Fruit fly (Drosophila melanogaster) whole organism, wandering third instar larva: ENCODE data around the gene Ak1.
A peak's percentile ranks its signal among the peaks of the same experiment; 100 is the strongest.

Experiments
- CG32264 ChIP-seq: fragments of 200-800 bp; sonication (Bioruptor generic); optimal IDR thresholded peaks from 2 replicates; lab custom pipeline; 2016; ENCODE audit warnings: missing biosample characterization, missing genetic modification characterization
- CG9705 ChIP-seq: fragments of 200-800 bp; sonication (Bioruptor generic); optimal IDR thresholded peaks from 2 replicates; lab custom pipeline; 2018; ENCODE audit warnings: missing biosample characterization, mild to moderate bottlenecking, missing genetic modification characterization
- CrebA ChIP-seq: fragments of 200-800 bp; sonication (Bioruptor generic); optimal IDR thresholded peaks from 2 replicates; lab custom pipeline; 2016; ENCODE audit warnings: missing biosample characterization, mild to moderate bottlenecking, missing genetic modification characterization, borderline replicate concordance
- Dfd ChIP-seq: fragments of >200 bp; optimal IDR thresholded peaks from 2 replicates; lab custom pipeline; 2017; ENCODE audit warnings: missing biosample characterization, missing genetic modification characterization
- Dif ChIP-seq: fragments of 200-275, 200-300 bp; sonication (Bioruptor generic); optimal IDR thresholded peaks from 2 replicates; lab custom pipeline; 2018; ENCODE audit warnings: missing biosample characterization, missing genetic modification characterization; ENCODE audit not compliant: partially characterized antibody
- Hnf4 ChIP-seq: fragments of 200-800 bp; sonication (Bioruptor generic); optimal IDR thresholded peaks from 2 replicates; lab custom pipeline; 2016; ENCODE audit warnings: missing biosample characterization, mild to moderate bottlenecking, missing genetic modification characterization
- Hr78 ChIP-seq: fragments of >200 bp; optimal IDR thresholded peaks from 2 replicates; lab custom pipeline; 2017; ENCODE audit warnings: missing biosample characterization, missing genetic modification characterization
- Hr83 ChIP-seq: fragments of 200-300 bp; sonication (Bioruptor generic); optimal IDR thresholded peaks from 2 replicates; lab custom pipeline; 2016; ENCODE audit warnings: missing biosample characterization, mild to moderate bottlenecking, missing genetic modification characterization, moderate library complexity; ENCODE audit not compliant: poor library complexity, severe bottlenecking
- Jra ChIP-seq: sonication (Bioruptor generic); optimal IDR thresholded peaks from 2 replicates; lab custom pipeline; 2016; ENCODE audit warnings: missing biosample characterization, missing genetic modification characterization
- Mio ChIP-seq: sonication (Bioruptor generic); optimal IDR thresholded peaks from 2 replicates; lab custom pipeline; 2016; ENCODE audit warnings: missing biosample characterization, missing genetic modification characterization
- Myc ChIP-seq: fragments of >200 bp; optimal IDR thresholded peaks from 2 replicates; lab custom pipeline; 2017
- N ChIP-seq: fragments of >200 bp; optimal IDR thresholded peaks from 2 replicates; lab custom pipeline; 2018; ENCODE audit warnings: missing biosample characterization, missing external identifiers, missing genetic modification characterization
- OdsH ChIP-seq: fragments of 200-800 bp; sonication (Bioruptor generic); optimal IDR thresholded peaks from 2 replicates; lab custom pipeline; 2016; ENCODE audit warnings: missing biosample characterization, mild to moderate bottlenecking, missing genetic modification characterization
- Rel ChIP-seq, 2 experiments: fragments of 200-800 bp; sonication (Bioruptor generic) in 1 of 2; optimal IDR thresholded peaks; 2 replicates in 1 of 2; 3 replicates in 1 of 2; lab custom pipeline; 2016 to 2019; ENCODE audit warnings: mild to moderate bottlenecking in 2 of 2, missing biosample characterization in 2 of 2, missing genetic modification characterization in 2 of 2, moderate library complexity in 1 of 2
- Vsx2 ChIP-seq: fragments of 200-300, 225-300 bp; sonication (Bioruptor generic); optimal IDR thresholded peaks from 2 replicates; lab custom pipeline; 2018; ENCODE audit warnings: missing biosample characterization, missing genetic modification characterization; ENCODE audit not compliant: partially characterized antibody
- br ChIP-seq: fragments of 200-800 bp; sonication (Bioruptor generic); optimal IDR thresholded peaks from 2 replicates; lab custom pipeline; 2016; ENCODE audit warnings: missing biosample characterization, missing genetic modification characterization
- brk ChIP-seq: fragments of 200-800 bp; sonication (Bioruptor generic); optimal IDR thresholded peaks from 2 replicates; lab custom pipeline; 2016; ENCODE audit warnings: missing biosample characterization, mild to moderate bottlenecking, missing genetic modification characterization
- dmrt93B ChIP-seq: fragments of 200-800 bp; sonication (Bioruptor generic); optimal IDR thresholded peaks from 2 replicates; lab custom pipeline; 2018; ENCODE audit warnings: missing biosample characterization, mild to moderate bottlenecking, missing genetic modification characterization
- dsf ChIP-seq: sonication (Bioruptor generic); optimal IDR thresholded peaks from 2 replicates; lab custom pipeline; 2016; ENCODE audit warnings: missing biosample characterization, missing genetic modification characterization, borderline replicate concordance
- ey ChIP-seq: fragments of 200-800 bp; sonication (Bioruptor generic); optimal IDR thresholded peaks from 2 replicates; lab custom pipeline; 2016; ENCODE audit warnings: missing biosample characterization, missing genetic modification characterization
- foxo ChIP-seq, 2 experiments: fragments of 200-800 bp; sonication (Bioruptor generic); optimal IDR thresholded peaks; 2 replicates in 1 of 2; 3 replicates in 1 of 2; lab custom pipeline; 2016 to 2017; ENCODE audit warnings: missing biosample characterization in 2 of 2, missing genetic modification characterization in 2 of 2
- fru ChIP-seq: fragments of 200-800 bp; sonication (Bioruptor generic); optimal IDR thresholded peaks from 3 replicates; lab custom pipeline; 2016; ENCODE audit warnings: missing biosample characterization, mild to moderate bottlenecking, missing genetic modification characterization
- h ChIP-seq: fragments of 200-800 bp; sonication (Bioruptor generic); optimal IDR thresholded peaks from 3 replicates; lab custom pipeline; 2016; ENCODE audit warnings: missing biosample characterization, mild to moderate bottlenecking, missing genetic modification characterization
- jim ChIP-seq: fragments of 175-275, 200-325 bp; sonication (Bioruptor generic); optimal IDR thresholded peaks from 2 replicates; lab custom pipeline; 2016; ENCODE audit warnings: missing biosample characterization, mild to moderate bottlenecking, missing genetic modification characterization
- lola ChIP-seq: fragments of >200 bp; optimal IDR thresholded peaks from 2 replicates; lab custom pipeline; 2017; ENCODE audit warnings: missing biosample characterization, missing genetic modification characterization
- pan ChIP-seq: fragments of >200 bp; optimal IDR thresholded peaks from 2 replicates; lab custom pipeline; 2017
- rgr ChIP-seq: fragments of 200-800 bp; sonication (Bioruptor generic); optimal IDR thresholded peaks from 3 replicates; lab custom pipeline; 2016; ENCODE audit warnings: missing biosample characterization, mild to moderate bottlenecking, missing genetic modification characterization
- sage ChIP-seq: fragments of 200-800 bp; sonication (Bioruptor generic); optimal IDR thresholded peaks from 2 replicates; lab custom pipeline; 2016; ENCODE audit warnings: missing biosample characterization, mild to moderate bottlenecking, missing genetic modification characterization
- sv ChIP-seq: fragments of 200-800 bp; sonication (Bioruptor generic); optimal IDR thresholded peaks from 3 replicates; lab custom pipeline; 2016; ENCODE audit warnings: missing biosample characterization, missing genetic modification characterization
- usp ChIP-seq: fragments of >200 bp; optimal IDR thresholded peaks from 2 replicates; lab custom pipeline; 2017; ENCODE audit warnings: missing biosample characterization, missing genetic modification characterization
- woc ChIP-seq: sonication (Bioruptor generic); optimal IDR thresholded peaks from 2 replicates; lab custom pipeline; 2016; ENCODE audit warnings: missing biosample characterization, mild to moderate bottlenecking, missing genetic modification characterization

Gene Ak1

DNA sequence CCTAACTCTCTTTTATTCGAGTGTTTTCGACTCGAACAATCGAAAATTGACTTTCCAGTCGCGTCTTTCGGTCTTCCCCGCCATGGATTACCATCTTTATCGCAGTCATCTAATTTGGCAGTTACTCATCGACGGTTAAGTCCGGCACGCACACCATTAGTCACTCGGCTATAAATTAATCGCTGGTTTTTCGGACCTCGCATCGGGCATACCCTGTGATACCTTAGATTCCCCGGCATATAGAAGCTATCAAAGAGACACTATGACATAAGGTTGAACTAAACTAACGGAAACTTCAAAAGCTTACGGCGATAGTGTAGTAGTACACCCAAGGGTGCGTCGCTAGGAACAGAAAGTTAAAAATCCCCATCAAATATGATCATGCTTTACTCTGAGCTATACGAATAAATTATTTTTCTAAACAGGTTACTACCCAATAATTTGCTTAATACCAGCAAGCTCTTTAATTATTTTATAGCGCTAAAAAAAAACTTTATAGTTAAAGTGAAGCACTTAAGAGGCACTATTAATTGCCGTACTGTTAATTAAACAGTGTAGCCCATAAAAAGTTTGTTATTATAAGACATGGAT is 24.9 kb downstream of the Ak1 start:
- TF ChIP-seq jim (GFP tag; lab: Kevin White, UChicago) (no peak), sage (GFP tag; lab: Kevin White, UChicago) (no peak), br (GFP tag; lab: Kevin White, UChicago) (no peak), lola (GFP tag; lab: Kevin White, UChicago) (no peak), sv (GFP tag; lab: Kevin White, UChicago) (no peak), h (GFP tag; lab: Kevin White, UChicago) (no peak), Rel (GFP tag; optimal IDR thresholded peaks at IDR 0.05; lab: Kevin White, UChicago) (no peak), Rel (tag; optimal IDR thresholded peaks at IDR 0.05; lab: Kevin White, UChicago) (peak; percentile 30)

DNA sequence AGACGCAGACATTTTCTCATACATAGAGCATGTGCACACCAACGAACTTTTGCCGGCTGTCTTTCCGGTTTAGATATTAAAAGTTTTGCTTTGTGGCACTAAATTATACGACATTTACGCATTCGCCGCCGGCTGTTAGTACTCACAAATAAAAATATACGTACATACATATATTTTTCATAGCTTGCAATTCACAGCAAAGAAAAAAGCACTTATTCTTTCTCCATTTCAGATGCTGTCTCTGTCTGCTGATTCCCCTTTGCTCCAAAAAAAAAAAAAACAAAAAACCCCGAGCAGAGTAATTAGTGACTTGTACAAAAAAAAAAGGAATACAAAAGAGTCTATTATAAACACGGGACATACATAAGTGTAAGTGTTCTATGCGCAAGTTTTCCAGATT is 26.6 kb downstream of the Ak1 start, which contains the start of gene CAH2:
Gene CAH2, plus strand, starts transcription at position 301 of the 400 bp plus-strand sequence.
- no peak for TF ChIP-seq woc (GFP tag; lab: Kevin White, UChicago)
- no peak for TF ChIP-seq Hr78 (GFP tag; lab: Kevin White, UChicago)
- TF ChIP-seq dsf (GFP tag; lab: Kevin White, UChicago): no peak
- no peak for TF ChIP-seq Hnf4
- TF ChIP-seq, all 38 proteins: peak for 0

DNA sequence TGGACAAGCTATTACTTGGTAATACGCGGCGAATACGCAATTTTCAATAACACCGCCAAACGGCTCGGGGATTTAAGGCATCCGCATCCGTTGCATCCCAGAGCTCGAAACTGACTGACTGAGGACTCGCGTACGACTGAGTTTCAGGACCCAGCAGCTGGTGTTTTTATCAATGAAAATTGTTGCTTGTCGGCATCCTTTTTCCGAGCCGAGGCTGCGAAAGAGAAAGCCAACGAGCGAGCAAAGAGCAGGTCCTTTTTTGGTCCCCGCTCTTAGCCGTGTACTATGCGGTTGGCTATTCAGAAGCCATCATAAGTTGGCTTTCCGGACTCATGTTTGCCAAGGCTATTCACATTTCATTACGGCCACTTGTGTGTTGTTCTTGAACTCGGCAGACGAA is 28.5 kb downstream of the Ak1 start, which contains the start of gene Rh7:
Gene Rh7, minus strand, starts transcription at position 101 of the 400 bp plus-strand sequence.
- TF ChIP-seq Rel (GFP tag; optimal IDR thresholded peaks at IDR 0.05; lab: Kevin White, UChicago) (no peak), Rel (tag; optimal IDR thresholded peaks at IDR 0.05; lab: Kevin White, UChicago) (no peak), jim (GFP tag; lab: Kevin White, UChicago) (no peak), dsf (GFP tag; lab: Kevin White, UChicago) (no peak), Dif (GFP tag; lab: Kevin White, UChicago) (no peak), CG9705 (GFP tag; lab: Kevin White, UChicago) (no peak), CrebA (no peak), OdsH (no peak), Hr78 (GFP tag; lab: Kevin White, UChicago) (no peak), dmrt93B (GFP tag; lab: Kevin White, UChicago) (no peak), Vsx2 (GFP tag; lab: Kevin White, UChicago) (no peak), Jra (GFP tag; lab: Kevin White, UChicago) (no peak), CG32264 (GFP tag; lab: Kevin White, UChicago) (no peak), Myc (lab: Kevin White, UChicago) (no peak), foxo (GFP tag; optimal IDR thresholded peaks at IDR 0.05; lab: Kevin White, UChicago) (no peak), Hr83 (GFP tag; lab: Kevin White, UChicago) (no peak), ey (GFP tag; lab: Kevin White, UChicago) (no peak)
- TF ChIP-seq, all 38 proteins: peak for 0

DNA sequence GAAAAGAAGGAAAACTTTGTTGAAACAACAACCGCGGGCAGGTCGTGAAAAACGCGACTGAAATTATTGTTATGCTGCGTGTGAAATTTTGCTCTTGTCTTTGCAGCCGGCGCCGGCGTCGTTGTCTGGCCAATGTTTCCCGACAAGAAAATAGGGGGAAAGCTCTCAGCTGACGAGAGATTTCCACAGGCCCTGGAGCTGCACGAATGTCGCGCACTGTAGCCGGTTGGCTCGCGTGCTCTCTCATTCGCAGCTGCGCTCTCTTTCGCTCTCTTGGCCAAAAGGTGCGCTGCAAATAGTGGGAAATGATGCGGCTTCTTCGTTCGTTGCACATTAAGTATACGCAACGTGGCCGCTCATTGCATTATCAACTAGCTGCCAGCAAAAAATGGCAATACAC is 40.2 kb downstream of the Ak1 start, which contains the start of gene CG9760:
Gene CG9760, minus strand, starts transcription at position 43 of the 400 bp plus-strand sequence.
- TF ChIP-seq br (GFP tag; lab: Kevin White, UChicago): no peak
- TF ChIP-seq CG9705 (GFP tag; lab: Kevin White, UChicago): no peak
- TF ChIP-seq dsf (GFP tag; lab: Kevin White, UChicago): no peak
- TF ChIP-seq OdsH: no peak
- no peak for TF ChIP-seq sage (GFP tag; lab: Kevin White, UChicago)
- no peak for TF ChIP-seq brk (GFP tag; lab: Kevin White, UChicago)
- TF ChIP-seq lola (GFP tag; lab: Kevin White, UChicago): no peak
- no peak for TF ChIP-seq jim (GFP tag; lab: Kevin White, UChicago)
- no peak for TF ChIP-seq Hnf4
- no peak for TF ChIP-seq Dfd
- no peak for TF ChIP-seq Vsx2 (GFP tag; lab: Kevin White, UChicago)
- TF ChIP-seq CrebA: no peak
- TF ChIP-seq, all 38 proteins: peak for 0

dm6 chr3L:12163082-12163481 is 40.8 kb downstream of the Ak1 start:
- TF ChIP-seq Hr83 (GFP tag; lab: Kevin White, UChicago): no peak
- TF ChIP-seq foxo (GFP tag; optimal IDR thresholded peaks at IDR 0.05; lab: Kevin White, UChicago): no peak
- no peak for TF ChIP-seq N (GFP tag; lab: Kevin White, UChicago)
- TF ChIP-seq sv (GFP tag; lab: Kevin White, UChicago): no peak
- no peak for TF ChIP-seq Dfd
- TF ChIP-seq jim (GFP tag; lab: Kevin White, UChicago): no peak
- TF ChIP-seq Hr78 (GFP tag; lab: Kevin White, UChicago): no peak
- TF ChIP-seq Mio (GFP tag; lab: Kevin White, UChicago): no peak
- no peak for TF ChIP-seq fru (GFP tag; lab: Kevin White, UChicago)
- TF ChIP-seq h (GFP tag; lab: Kevin White, UChicago): no peak
- no peak for TF ChIP-seq rgr
- TF ChIP-seq br (GFP tag; lab: Kevin White, UChicago): no peak
- TF ChIP-seq pan (lab: Kevin White, UChicago): no peak
- TF ChIP-seq usp (GFP tag; lab: Kevin White, UChicago): no peak
- TF ChIP-seq OdsH: no peak
- TF ChIP-seq woc (GFP tag; lab: Kevin White, UChicago): no peak
